Fruit fly (Drosophila melanogaster) S2 (cell line): ENCODE results near the gene mag.

ENCODE experiments used
- CG8478 ChIP-seq: fragments of >200 bp; optimal IDR thresholded peaks from 2 replicates; lab custom pipeline; 2018
- CTCF ChIP-seq, 2 experiments: fragments of >200 bp; optimal IDR thresholded peaks; 2 replicates each; lab custom pipeline; 2018

DNA sequence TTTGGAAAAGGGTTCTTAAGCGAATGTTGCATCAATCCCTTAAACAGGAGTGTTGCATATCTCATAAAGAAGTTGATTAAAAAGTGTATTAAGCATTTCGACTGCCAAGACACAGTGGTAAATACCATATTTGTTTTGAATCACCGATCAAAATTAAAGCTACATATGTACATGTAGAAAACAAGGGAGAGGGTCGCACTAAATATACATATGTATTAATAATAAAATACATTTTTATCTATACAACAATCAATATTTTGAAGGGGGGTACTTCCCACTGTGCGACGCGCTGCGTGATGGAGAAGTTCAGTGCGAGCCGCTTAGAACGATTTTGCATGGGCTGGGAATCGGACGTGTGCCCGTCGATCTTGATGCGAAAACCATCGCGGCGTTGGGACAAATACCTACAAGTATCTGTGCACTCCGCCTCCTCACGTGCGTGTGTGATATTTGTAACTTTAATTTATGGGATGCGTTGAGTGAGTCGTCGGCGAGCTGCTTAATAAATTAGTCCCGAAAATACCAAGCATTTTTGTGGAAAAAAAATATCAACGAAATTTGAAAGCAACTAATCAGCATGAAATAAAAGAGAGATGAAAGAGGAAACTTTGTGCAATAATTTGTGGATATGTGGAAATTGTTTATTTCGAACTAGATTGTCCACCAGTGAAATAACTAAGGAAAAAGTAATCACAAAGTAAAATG is 15.5 kb upstream of the mag start:
- TF ChIP-seq CTCF (optimal IDR thresholded peaks at IDR 0.05; lab: Kevin White, UChicago) (no peak), CG8478 (lab: Kevin White, UChicago) (no peak)
